Worm (Caenorhabditis elegans): ENCODE measurements around the gene clec-246.
A peak's percentile ranks its signal among the peaks of the same experiment; 100 is the strongest.
"Not testable (repeated sequence)": the region's sequence is repeated elsewhere in the genome, so short reads cannot be mapped to it uniquely, and the experiment has no call there.

clec-246 gene

ce11 chrV:18212848-18213247, 23.6 kb downstream of the clec-246 start:
- TF ChIP-seq gei-8 (GFP tag; optimal IDR thresholded peaks at IDR 0.05) (no peak), set-16 (GFP tag; IDR thresholded peaks at IDR 0.05) (peak; percentile 49; the same call in 1 of the 2 replicates), lir-3 (tag; optimal IDR thresholded peaks at IDR 0.05) (no peak), daf-19 (GFP tag; conservative IDR thresholded peaks at IDR 0.05) (no peak), rbr-2 (tag; optimal IDR thresholded peaks at IDR 0.05) (no peak), ztf-7 (tag; optimal IDR thresholded peaks at IDR 0.05) (no peak), aha-1 (tag) (peak; percentile 90), ZK546.5 (tag; optimal IDR thresholded peaks at IDR 0.05) (no peak), lin-29 (GFP tag; IDR thresholded peaks at IDR 0.05) (no peak), unc-62 (GFP tag; optimal IDR thresholded peaks at IDR 0.05 in 1 of 2) (no peak), unc-62 (tag; optimal IDR thresholded peaks at IDR 0.05) (no peak), hif-1 (tag; optimal IDR thresholded peaks at IDR 0.05) (no peak), tag-97 (GFP tag; IDR thresholded peaks at IDR 0.05) (no peak), hmg-1.1 (GFP tag; IDR thresholded peaks at IDR 0.05) (no peak), snpc-1.2 (GFP tag; IDR thresholded peaks at IDR 0.05) (no peak)

ce11 chrV:18216175-18216574, 26.9 kb downstream of the clec-246 start, which contains the start of gene F16H6.8:
TSS of gene F16H6.8 (minus strand) at chrV:18216275.
- TF ChIP-seq ctbp-1 (GFP tag; IDR thresholded peaks at IDR 0.05); fkh-10 (GFP tag; optimal IDR thresholded peaks at IDR 0.05); T26A8.4 (GFP tag; IDR thresholded peaks at IDR 0.05): not testable (repeated sequence)

- not testable (repeated sequence) for TF ChIP-seq egl-27 (tag; optimal IDR thresholded peaks at IDR 0.05); ceh-28 (tag; optimal IDR thresholded peaks at IDR 0.05); tra-1 (GFP tag; IDR thresholded peaks at IDR 0.05)
Observed at ce11 chrV:18216784-18217183, 27.5 kb downstream of the clec-246 start, which contains the start of gene F16H6.9. TSS of gene F16H6.9 (plus strand) at chrV:18217084.

ce11 chrV:18224353-18224752, 35.1 kb downstream of the clec-246 start, which contains the start of gene F16H6.10:
TSS of gene F16H6.10 (minus strand) at chrV:18224453.
- TF ChIP-seq dmd-6 (GFP tag; IDR thresholded peaks at IDR 0.05) (no peak), daf-8 (GFP tag; IDR thresholded peaks at IDR 0.05) (no peak), tra-1 (GFP tag; IDR thresholded peaks at IDR 0.05) (no peak), lin-38 (GFP tag; IDR thresholded peaks at IDR 0.05) (no peak), nhr-48 (tag; optimal IDR thresholded peaks at IDR 0.05) (no peak), attf-4 (tag; optimal IDR thresholded peaks at IDR 0.05) (no peak), pha-4 (GFP tag; IDR thresholded peaks at IDR 0.05) (no peak), pha-4 (tag; optimal IDR thresholded peaks at IDR 0.05) (no peak), ceh-62 (tag; optimal IDR thresholded peaks at IDR 0.05) (no peak), Y48G9A.11 (GFP tag; IDR thresholded peaks at IDR 0.05) (no peak)

ce11 chrV:18235808-18236207, 46.5 kb downstream of the clec-246 start:
- TF ChIP-seq nhr-102 (tag; optimal IDR thresholded peaks at IDR 0.05) (no peak), aha-1 (tag) (peak; percentile 95)

- TF ChIP-seq pqm-1 (tag; optimal IDR thresholded peaks at IDR 0.05) (no peak), madf-5 (GFP tag; IDR thresholded peaks at IDR 0.05) (no peak), zip-2 (tag; optimal IDR thresholded peaks at IDR 0.05) (no peak), nhr-102 (tag; optimal IDR thresholded peaks at IDR 0.05) (no peak), dve-1 (tag; optimal IDR thresholded peaks at IDR 0.05; ENCODE audit: insufficient read depth) (peak; percentile 52), daf-16 (GFP tag; optimal IDR thresholded peaks at IDR 0.05) (no peak), daf-16 (tag; optimal IDR thresholded peaks at IDR 0.05) (peak; percentile 45), pha-4 (GFP tag; IDR thresholded peaks at IDR 0.05) (no peak), pha-4 (tag; optimal IDR thresholded peaks at IDR 0.05) (no peak), nhr-77 (tag; optimal IDR thresholded peaks at IDR 0.05) (peak; percentile 28), T20F7.1 (GFP tag; optimal IDR thresholded peaks at IDR 0.05) (no peak), fos-1 (tag; optimal IDR thresholded peaks at IDR 0.05) (no peak), hlh-30 (tag; optimal IDR thresholded peaks at IDR 0.05; ENCODE audit: insufficient read depth) (peak; percentile 30), dmd-6 (GFP tag; IDR thresholded peaks at IDR 0.05) (no peak)
Observed at ce11 chrV:18236714-18237288, 47.5 kb downstream of the clec-246 start, which contains the start of gene R10E8.3. TSS of gene R10E8.3 (minus strand) at chrV:18236764.

Data from whole organism, L4 larva.